Worm (Caenorhabditis elegans) whole organism, L3 larva: ENCODE measurements around the gene xbx-1.

ENCODE experiments used
- ZK546.5 ChIP-seq: sonication (generic microtip); optimal IDR thresholded peaks from 2 replicates; lab custom pipeline; 2017; ENCODE audit warnings: missing biosample characterization, missing genetic modification characterization
- ama-1 ChIP-seq: fragments of 150-350 bp; optimal IDR thresholded peaks from 2 replicates; lab custom pipeline; 2018
- eor-1 ChIP-seq, 2 experiments: fragments of 150-350 bp; optimal IDR thresholded peaks; 2 replicates each; lab custom pipeline; 2014 to 2018; ENCODE audit warnings: missing biosample characterization in 2 of 2, missing genetic modification characterization in 2 of 2
- fkh-10 ChIP-seq: sonication (generic microtip); optimal IDR thresholded peaks from 2 replicates; lab custom pipeline; 2017; ENCODE audit warnings: missing biosample characterization, missing genetic modification reagents, missing genetic modification characterization
- nhr-237 ChIP-seq: fragments of 150-350 bp; optimal IDR thresholded peaks from 2 replicates; lab custom pipeline; 2014; ENCODE audit warnings: missing biosample characterization, missing genetic modification characterization
- nhr-67 ChIP-seq: fragments of 150-350 bp; optimal IDR thresholded peaks from 2 replicates; lab custom pipeline; 2014; ENCODE audit warnings: missing biosample characterization, missing genetic modification characterization
- pha-4 ChIP-seq: fragments of 150-350 bp; optimal IDR thresholded peaks from 2 replicates; lab custom pipeline; 2014; ENCODE audit warnings: missing biosample characterization, missing genetic modification reagents, missing genetic modification characterization
- sea-2 ChIP-seq: fragments of 150-350 bp; sonication (generic microtip); optimal IDR thresholded peaks from 4 replicates; lab custom pipeline; 2014; ENCODE audit warnings: missing biosample characterization, missing genetic modification reagents, missing genetic modification characterization
- snpc-4 ChIP-seq: fragments of 150-350 bp; optimal IDR thresholded peaks from 2 replicates; lab custom pipeline; 2014; ENCODE audit warnings: missing biosample characterization, missing genetic modification characterization
- tbx-2 ChIP-seq: sonication (generic microtip); optimal IDR thresholded peaks from 2 replicates; lab custom pipeline; 2016; ENCODE audit warnings: mild to moderate bottlenecking, missing genetic modification characterization, missing compliant biosample characterization

DNA sequence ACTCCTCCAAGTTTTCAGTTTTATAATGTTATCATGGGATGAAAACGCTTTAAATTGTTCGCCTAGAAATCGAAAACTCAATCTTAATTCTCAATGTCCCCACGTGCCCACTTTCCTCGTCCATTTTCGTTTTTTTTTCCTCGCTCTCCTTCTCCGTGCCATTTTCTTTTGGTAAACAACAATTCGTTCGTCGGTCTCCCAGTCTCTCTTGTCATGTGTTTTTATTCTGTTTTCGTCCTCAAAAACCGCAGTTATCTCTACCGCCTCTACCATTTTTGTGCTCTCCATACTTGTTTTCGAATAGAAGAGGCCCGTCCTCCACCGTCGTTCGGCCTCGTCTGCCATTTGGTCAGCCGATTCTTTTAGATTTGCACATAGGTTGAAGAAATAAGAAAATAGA lies 31.5 kb upstream of the xbx-1 start:
- TF ChIP-seq eor-1 (tag; optimal IDR thresholded peaks at IDR 0.05; lab: Kevin White, UChicago): no peak
- TF ChIP-seq nhr-237: no peak
- TF ChIP-seq tbx-2 (tag; lab: Kevin White, UChicago): no peak
- TF ChIP-seq pha-4 (tag; lab: Kevin White, UChicago): peak; percentile 86
- TF ChIP-seq nhr-67 (tag; lab: Kevin White, UChicago): no peak
- no peak for TF ChIP-seq snpc-4 (tag; lab: Kevin White, UChicago)
- no peak for TF ChIP-seq sea-2 (GFP tag; lab: Kevin White, UChicago)
- no peak for TF ChIP-seq fkh-10 (GFP tag; lab: Kevin White, UChicago)
- TF ChIP-seq ama-1: no peak
- TF ChIP-seq ZK546.5 (tag; lab: Kevin White, UChicago): no peak
